Fruit fly (Drosophila melanogaster): Measurements from ENCODE around the gene Raf.

DNA sequence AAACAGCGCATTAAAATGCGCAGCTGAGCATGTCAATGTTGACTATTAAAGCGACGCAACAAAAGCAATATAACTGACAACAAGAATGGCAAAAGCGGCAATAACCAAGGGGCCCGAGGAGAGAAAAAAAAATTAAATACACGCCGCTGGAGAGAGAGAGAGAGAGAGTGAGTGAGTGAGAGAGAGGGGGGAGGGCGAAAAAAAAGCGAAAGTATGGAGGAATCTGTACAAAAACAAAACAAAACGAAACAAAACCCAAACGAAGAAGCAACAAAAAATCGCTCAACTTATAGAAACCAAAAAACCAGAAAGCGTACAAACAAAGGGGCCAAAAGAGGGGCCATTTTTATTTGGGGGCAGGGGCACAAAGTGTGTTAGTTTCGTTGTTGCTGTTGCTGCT is 11.8 kb upstream of the Raf start:
- no peak for TF ChIP-seq usp (GFP tag; optimal IDR thresholded peaks at IDR 0.05)
- no peak for TF ChIP-seq CG8478 (optimal IDR thresholded peaks at IDR 0.05)
- no peak for TF ChIP-seq psq (optimal IDR thresholded peaks at IDR 0.05)
- TF ChIP-seq Dll (optimal IDR thresholded peaks at IDR 0.05) = no peak
- TF ChIP-seq pan (optimal IDR thresholded peaks at IDR 0.05) = no peak
- no peak for TF ChIP-seq EcR (GFP tag; optimal IDR thresholded peaks at IDR 0.05)
